Worm (Caenorhabditis elegans): ENCODE data around the gene clp-10.

- TF ChIP-seq pha-4 (tag; optimal IDR thresholded peaks at IDR 0.05) (no peak), elt-1 (tag; optimal IDR thresholded peaks at IDR 0.05; ENCODE audit: borderline replicate concordance, insufficient read depth) (no peak), ztf-11 (tag; optimal IDR thresholded peaks at IDR 0.05) (no peak), lin-32 (GFP tag; optimal IDR thresholded peaks at IDR 0.05) (no peak), snpc-4 (tag; optimal IDR thresholded peaks at IDR 0.05) (no peak)
Measured at ce11 chrIII:40580-41113, 2.6 kb upstream of the clp-10 start, which contains the start of gene col-88.
